Fruit fly (Drosophila melanogaster) whole organism, pupa: ENCODE results near the gene CG5112.

ENCODE experiments used
- CG10348 ChIP-seq: fragments of 200-800 bp; sonication (Bioruptor generic); IDR thresholded peaks from 2 replicates; pipeline ENCODE4 v1.3.6; 2022; ENCODE audit warnings: missing biosample characterization, missing genetic modification characterization
- CG12605 ChIP-seq: fragments of 200-800 bp; sonication (Bioruptor generic); IDR thresholded peaks from 2 replicates; pipeline ENCODE4 v1.3.6; 2022; ENCODE audit warnings: missing biosample characterization, missing genetic modification characterization
- CG14655 ChIP-seq: fragments of 200-800 bp; sonication (Bioruptor generic); optimal IDR thresholded peaks from 3 replicates; lab custom pipeline; 2017; ENCODE audit warnings: mild to moderate bottlenecking, missing biosample characterization, missing genetic modification reagents, missing genetic modification characterization
- CG17806 ChIP-seq: fragments of 200-800 bp; sonication (Bioruptor generic); optimal IDR thresholded peaks from 2 replicates; lab custom pipeline; 2018; ENCODE audit warnings: missing biosample characterization, mild to moderate bottlenecking, missing genetic modification characterization, moderate library complexity
- CG32121 ChIP-seq: fragments of 200-800 bp; sonication (Bioruptor generic); IDR thresholded peaks from 2 replicates; pipeline ENCODE4 v1.3.6; 2022; ENCODE audit warnings: missing biosample characterization, missing genetic modification characterization
- CG34367 ChIP-seq: fragments of 200-800 bp; sonication (Bioruptor generic); optimal IDR thresholded peaks from 2 replicates; lab custom pipeline; 2018; ENCODE audit warnings: missing biosample characterization, mild to moderate bottlenecking, missing genetic modification characterization
- CG8301 ChIP-seq: fragments of 200-800 bp; sonication (Bioruptor generic); optimal IDR thresholded peaks from 2 replicates; lab custom pipeline; 2018; ENCODE audit warnings: missing biosample characterization, mild to moderate bottlenecking, missing genetic modification characterization
- CG9948 ChIP-seq: fragments of 200-800 bp; sonication (Bioruptor generic); optimal IDR thresholded peaks from 2 replicates; lab custom pipeline; 2018; ENCODE audit warnings: missing biosample characterization, mild to moderate bottlenecking, missing genetic modification characterization, moderate library complexity
- EcR ChIP-seq: fragments of 200-800 bp; sonication (Bioruptor generic); optimal IDR thresholded peaks from 3 replicates; lab custom pipeline; 2019; ENCODE audit warnings: missing biosample characterization, missing genetic modification characterization, mild to moderate bottlenecking, moderate library complexity, missing genetic modification reagents
- Ets98B ChIP-seq: fragments of 200-800 bp; sonication (Bioruptor generic); IDR thresholded peaks from 2 replicates; pipeline ENCODE4 v1.3.6; 2022; ENCODE audit warnings: missing biosample characterization, missing genetic modification characterization
- Pif1A ChIP-seq: fragments of 200-800 bp; sonication (Bioruptor generic); optimal IDR thresholded peaks from 3 replicates; lab custom pipeline; 2016; ENCODE audit warnings: missing biosample characterization, missing genetic modification characterization
- Snoo ChIP-seq: fragments of 200-800 bp; sonication (Bioruptor generic); optimal IDR thresholded peaks from 3 replicates; lab custom pipeline; 2017; ENCODE audit warnings: missing biosample characterization, mild to moderate bottlenecking, missing genetic modification characterization, inconsistent platforms
- fd96Ca ChIP-seq: fragments of 200-800 bp; sonication (Bioruptor generic); IDR thresholded peaks from 3 replicates; pipeline ENCODE4 v1.3.6; 2022; ENCODE audit warnings: missing biosample characterization, missing genetic modification characterization
- gl ChIP-seq: fragments of 200-800 bp; sonication (Bioruptor generic); optimal IDR thresholded peaks from 2 replicates; lab custom pipeline; 2018; ENCODE audit warnings: missing biosample characterization, mild to moderate bottlenecking, missing genetic modification characterization

- no peak for TF ChIP-seq fd96Ca (GFP tag; lab: Robert Waterston, UW)
- peak; percentile 64 for TF ChIP-seq CG14655 (GFP tag; lab: Kevin White, UChicago)
- TF ChIP-seq CG17806, result peak; percentile 62
- no peak for TF ChIP-seq Snoo (tag; lab: Kevin White, UChicago)
- no peak for TF ChIP-seq CG10348 (GFP tag; lab: Robert Waterston, UW)
- no peak for TF ChIP-seq EcR
- TF ChIP-seq CG9948, result peak; percentile 59
- 0 out of 2 replicates have a peak, but pooled peaks have one; percentile 7 for TF ChIP-seq Ets98B
- peak; percentile 68 for TF ChIP-seq CG8301 (tag; lab: Kevin White, UChicago)
- peak; percentile 46; the same call in 1 of the 2 replicates for TF ChIP-seq CG12605 (GFP tag; lab: Robert Waterston, UW)
- peak; percentile 25 for TF ChIP-seq CG34367 (tag; lab: Kevin White, UChicago)
- TF ChIP-seq Pif1A (GFP tag; lab: Kevin White, UChicago), result peak; percentile 39
- peak; percentile 35; the same call in 1 of the 2 replicates for TF ChIP-seq CG32121 (GFP tag; lab: Robert Waterston, UW)
- no peak for TF ChIP-seq gl (tag; lab: Kevin White, UChicago)
Observed at dm6 chr3R:25461666-25462065, 29.6 kb upstream of the CG5112 start.
